Fruit fly (Drosophila melanogaster): Measurements from ENCODE around the gene GCS1.
A peak's percentile ranks its signal among the peaks of the same experiment; 100 is the strongest.

The GCS1 gene

DNA sequence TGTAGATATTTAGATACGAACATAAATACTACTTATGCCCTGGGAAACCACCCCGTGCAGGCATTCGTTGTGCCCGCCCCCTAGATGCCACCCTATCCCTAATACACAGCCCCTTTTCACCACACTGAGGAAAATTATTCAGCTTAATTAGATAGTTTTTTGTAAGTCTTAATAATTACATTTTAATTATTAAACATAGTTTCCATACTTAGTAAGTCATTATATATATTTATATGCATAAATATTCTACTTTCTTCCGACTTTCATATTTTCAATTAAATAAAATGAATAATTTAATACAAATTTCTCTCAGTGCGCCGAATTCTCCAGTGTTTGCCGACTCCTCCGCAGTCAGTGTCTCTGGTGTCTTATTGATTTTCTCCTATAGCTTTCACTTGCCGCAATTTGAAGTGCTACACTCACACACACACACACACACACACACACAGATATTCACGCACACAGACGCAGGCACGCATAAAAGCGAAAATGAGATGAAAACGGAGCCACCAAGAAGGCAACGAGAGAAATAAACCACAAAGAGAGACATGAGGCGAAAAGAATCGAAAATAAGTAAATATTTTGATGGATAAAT lies 52.3 kb downstream of the GCS1 start (continued):
- TF ChIP-seq CG10543 (GFP tag; optimal IDR thresholded peaks at IDR 0.05) = no peak
- no peak for TF ChIP-seq bbx (GFP tag; IDR thresholded peaks at IDR 0.05; ENCODE audit: partially characterized antibody)
- no peak for TF ChIP-seq NfI (GFP tag; optimal IDR thresholded peaks at IDR 0.05)
- no peak for TF ChIP-seq Hr3 (GFP tag; optimal IDR thresholded peaks at IDR 0.05)
- peak; percentile 49 for TF ChIP-seq grau (tag; optimal IDR thresholded peaks at IDR 0.05)
- no peak for TF ChIP-seq Nf-YC (tag; optimal IDR thresholded peaks at IDR 0.05)
- peak; percentile 35 for TF ChIP-seq cwo (GFP tag; optimal IDR thresholded peaks at IDR 0.05)
- TF ChIP-seq exex (tag; optimal IDR thresholded peaks at IDR 0.05) = no peak
- TF ChIP-seq CG7928 (GFP tag; optimal IDR thresholded peaks at IDR 0.05) = no peak
- TF ChIP-seq bab2 (GFP tag; optimal IDR thresholded peaks at IDR 0.05) = no peak
- TF ChIP-seq tin (GFP tag; optimal IDR thresholded peaks at IDR 0.05) = no peak
- no peak for TF ChIP-seq CG3407 (GFP tag; optimal IDR thresholded peaks at IDR 0.05)
- no peak for TF ChIP-seq bowl (GFP tag; IDR thresholded peaks at IDR 0.05)
- no peak for TF ChIP-seq zfh2 (GFP tag; optimal IDR thresholded peaks at IDR 0.05)
- TF ChIP-seq disco-r (GFP tag; optimal IDR thresholded peaks at IDR 0.05) = no peak
- no peak for TF ChIP-seq bcd (GFP tag; optimal IDR thresholded peaks at IDR 0.05)
- no peak for TF ChIP-seq CG12299 (tag; optimal IDR thresholded peaks at IDR 0.05)
- no peak for TF ChIP-seq nom (GFP tag; optimal IDR thresholded peaks at IDR 0.05)
- TF ChIP-seq CG16863 (GFP tag; optimal IDR thresholded peaks at IDR 0.05) = no peak
- TF ChIP-seq CG3847 (GFP tag; IDR thresholded peaks at IDR 0.05) = no peak
- no peak for TF ChIP-seq Mad (GFP tag; optimal IDR thresholded peaks at IDR 0.05)
- no peak for TF ChIP-seq chif (GFP tag; optimal IDR thresholded peaks at IDR 0.05)
- TF ChIP-seq lab (GFP tag; optimal IDR thresholded peaks at IDR 0.05) = peak; percentile 57
- no peak for TF ChIP-seq sna (GFP tag; IDR thresholded peaks at IDR 0.05; ENCODE audit: partially characterized antibody)
- TF ChIP-seq CG10321 (GFP tag; IDR thresholded peaks at IDR 0.05) = no peak
- TF ChIP-seq crol (GFP tag; IDR thresholded peaks at IDR 0.05) = no peak
- TF ChIP-seq inv (GFP tag; IDR thresholded peaks at IDR 0.05; ENCODE audit: partially characterized antibody) = no peak
- no peak for TF ChIP-seq CG15479 (GFP tag; optimal IDR thresholded peaks at IDR 0.05)
- TF ChIP-seq CG5953 (GFP tag; IDR thresholded peaks at IDR 0.05) = no peak
- TF ChIP-seq PHDP (tag; optimal IDR thresholded peaks at IDR 0.05) = no peak
- no peak for TF ChIP-seq CG6791 (GFP tag; IDR thresholded peaks at IDR 0.05; ENCODE audit: partially characterized antibody)
- TF ChIP-seq E2f2 (GFP tag; IDR thresholded peaks at IDR 0.05) = 0 out of 2 replicates have a peak, but pooled peaks have one; percentile 26
- no peak for TF ChIP-seq oc (tag; optimal IDR thresholded peaks at IDR 0.05)
- TF ChIP-seq dm (GFP tag; optimal IDR thresholded peaks at IDR 0.05) = no peak
- TF ChIP-seq odd (GFP tag; optimal IDR thresholded peaks at IDR 0.05) = no peak
- TF ChIP-seq CG12391 (tag; optimal IDR thresholded peaks at IDR 0.05) = no peak
- no peak for TF ChIP-seq B-H1 (GFP tag; IDR thresholded peaks at IDR 0.05)
- 0 out of 2 replicates have a peak, but pooled peaks have one; percentile 11 for TF ChIP-seq CG9215 (GFP tag; IDR thresholded peaks at IDR 0.05)
- TF ChIP-seq CG11723 (GFP tag; optimal IDR thresholded peaks at IDR 0.05) = no peak
- TF ChIP-seq Dll (GFP tag; IDR thresholded peaks at IDR 0.05; ENCODE audit: partially characterized antibody) = no peak
- no peak for TF ChIP-seq CG7357 (GFP tag; IDR thresholded peaks at IDR 0.05)
- TF ChIP-seq sens-2 (GFP tag; IDR thresholded peaks at IDR 0.05) = no peak
- no peak for TF ChIP-seq zen2 (GFP tag; IDR thresholded peaks at IDR 0.05; ENCODE audit: partially characterized antibody)
- TF ChIP-seq CG12659 (GFP tag; optimal IDR thresholded peaks at IDR 0.05) = peak; percentile 5
- TF ChIP-seq amos (GFP tag; IDR thresholded peaks at IDR 0.05; ENCODE audit: partially characterized antibody) = no peak
- no peak for TF ChIP-seq crc (GFP tag; optimal IDR thresholded peaks at IDR 0.05)
- TF ChIP-seq gcm2 (GFP tag; optimal IDR thresholded peaks at IDR 0.05) = no peak
- no peak for TF ChIP-seq Dip2 (GFP tag; IDR thresholded peaks at IDR 0.05)
- no peak for TF ChIP-seq Rx (GFP tag; IDR thresholded peaks at IDR 0.05)
- no peak for TF ChIP-seq psq (GFP tag; optimal IDR thresholded peaks at IDR 0.05)
